Fruit fly (Drosophila melanogaster): ENCODE data around the gene CG15213.

Gene CG15213

DNA sequence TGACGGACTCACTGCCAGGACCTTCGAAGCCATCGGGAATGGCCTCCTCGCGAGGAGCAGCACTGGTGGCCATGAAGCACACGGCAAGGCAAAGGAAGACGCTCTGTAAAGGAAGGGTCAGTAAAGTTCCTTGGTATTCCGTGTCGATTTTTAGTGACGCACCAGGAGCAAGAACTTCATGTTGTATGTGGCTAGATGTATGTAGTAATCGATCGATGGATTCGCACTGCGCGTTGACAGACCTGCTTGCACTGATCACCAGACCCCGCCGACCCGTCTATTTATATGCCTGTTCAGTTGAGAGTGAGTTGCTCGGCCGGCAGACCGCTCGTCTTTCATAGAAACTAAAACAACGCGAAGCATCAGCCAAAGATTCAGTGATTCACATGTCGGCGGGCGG, at the start of gene CG15213:
Gene CG15213, minus strand, starts transcription at position 255 of the 400 bp plus-strand sequence.
- TF ChIP-seq CG17801 (GFP tag; optimal IDR thresholded peaks at IDR 0.05; ENCODE audit: partially characterized antibody): no peak

DNA sequence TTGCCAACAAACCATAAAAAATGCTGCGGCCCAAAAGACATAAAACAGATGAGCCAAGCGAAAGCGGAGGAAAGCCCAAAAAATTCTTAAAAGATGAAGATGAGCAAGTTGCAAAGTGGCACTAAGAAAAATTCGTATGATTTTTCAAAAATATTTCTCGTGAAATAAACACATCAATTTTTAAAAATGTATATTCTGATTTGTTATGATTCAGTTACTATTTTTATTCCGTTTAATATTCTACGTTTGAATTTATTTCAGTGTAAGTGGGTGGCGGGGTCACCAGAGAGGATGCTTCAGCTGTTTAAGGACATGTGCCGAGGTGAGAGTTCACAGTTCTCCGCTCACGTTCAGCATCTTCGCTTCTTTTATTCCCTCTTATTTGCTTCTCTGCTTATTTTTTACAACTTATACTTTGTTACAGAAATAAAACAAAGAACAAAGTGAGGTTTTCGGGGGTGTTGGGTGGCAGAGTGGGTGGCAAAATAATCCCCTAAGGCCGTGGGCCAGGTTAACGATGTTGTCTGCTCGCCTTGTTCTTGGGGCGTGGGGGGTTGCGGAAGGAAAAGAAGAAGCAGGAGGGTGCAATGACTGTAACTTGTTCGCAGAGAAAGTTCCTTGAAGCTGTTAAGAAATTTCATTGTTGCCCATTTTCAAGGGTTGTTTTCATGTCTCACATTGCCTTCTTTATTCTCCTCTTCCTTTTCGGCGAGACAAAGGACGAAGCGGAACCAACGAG, 49.4 kb upstream of the CG15213 start:
- TF ChIP-seq CG17801 (GFP tag; optimal IDR thresholded peaks at IDR 0.05; ENCODE audit: partially characterized antibody): no peak

dm6 chr3L:5180968-5181612, 48.1 kb upstream of the CG15213 start:
- TF ChIP-seq CG17801 (GFP tag; optimal IDR thresholded peaks at IDR 0.05; ENCODE audit: partially characterized antibody): no peak

DNA sequence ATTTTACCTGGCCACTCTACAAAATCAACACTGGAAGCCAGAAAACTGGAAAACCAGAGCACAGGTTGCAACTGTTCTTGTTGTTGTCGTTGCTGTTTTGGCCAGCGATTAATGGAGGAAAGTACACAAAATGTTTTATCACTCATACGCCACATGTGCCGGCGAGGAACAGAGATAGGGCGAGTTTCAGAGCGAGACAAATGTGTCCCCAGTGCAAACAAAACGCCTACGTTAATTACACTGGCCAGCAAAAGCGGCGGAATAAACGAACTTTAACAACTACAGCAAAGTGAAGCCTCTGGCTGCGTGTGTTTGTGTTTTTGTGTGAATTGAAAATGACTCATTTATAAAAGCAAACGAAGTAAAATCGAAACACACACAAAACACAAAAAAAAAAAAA, 47.2 kb upstream of the CG15213 start:
- TF ChIP-seq CG17801 (GFP tag; optimal IDR thresholded peaks at IDR 0.05; ENCODE audit: partially characterized antibody): peak; percentile 44

DNA sequence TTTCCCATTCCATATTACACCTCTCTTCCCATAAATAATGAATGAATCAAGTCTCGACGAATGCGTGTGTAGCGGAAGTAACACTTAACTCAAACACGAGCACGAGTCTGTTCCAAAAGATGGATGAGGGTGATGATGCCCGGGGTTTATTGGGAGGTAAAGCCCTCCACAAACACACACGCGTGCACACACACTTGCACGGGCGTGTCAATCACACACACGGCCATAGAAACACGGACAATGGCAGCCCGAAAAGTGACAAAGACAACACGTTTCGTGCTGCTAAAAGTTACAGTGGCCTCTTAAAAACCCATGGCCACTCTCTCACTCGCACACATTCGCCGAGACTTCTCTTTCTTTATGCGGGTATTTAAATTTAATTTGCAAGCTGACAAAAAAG, 45.9 kb upstream of the CG15213 start:
- TF ChIP-seq CG17801 (GFP tag; optimal IDR thresholded peaks at IDR 0.05; ENCODE audit: partially characterized antibody): no peak

DNA sequence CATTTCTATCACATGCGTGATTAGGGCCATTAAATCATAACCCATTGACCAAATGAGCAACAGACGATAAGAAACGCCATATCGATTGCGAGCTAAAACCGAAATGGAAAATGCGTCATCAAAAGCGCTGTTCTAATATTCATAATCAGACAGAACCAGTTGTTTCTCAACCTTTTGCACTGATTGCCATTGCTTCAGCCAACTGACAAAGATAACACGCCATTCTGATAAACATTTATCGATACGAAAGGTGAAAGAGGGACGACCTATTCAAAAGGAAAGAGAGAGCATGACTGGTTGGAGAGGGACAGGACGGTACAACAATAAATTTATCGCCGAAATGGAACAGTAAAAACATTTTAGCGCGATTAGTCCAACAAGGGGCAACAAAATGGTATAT, 43.8 kb upstream of the CG15213 start:
- no peak for TF ChIP-seq CG17801 (GFP tag; optimal IDR thresholded peaks at IDR 0.05; ENCODE audit: partially characterized antibody)

- TF ChIP-seq CG17801 (GFP tag; optimal IDR thresholded peaks at IDR 0.05; ENCODE audit: partially characterized antibody): no peak
Measured at dm6 chr3L:5176071-5176470, 43.1 kb upstream of the CG15213 start.

dm6 chr3L:5172470-5172869, 39.5 kb upstream of the CG15213 start:
- TF ChIP-seq CG17801 (GFP tag; optimal IDR thresholded peaks at IDR 0.05; ENCODE audit: partially characterized antibody): peak; percentile 65

DNA sequence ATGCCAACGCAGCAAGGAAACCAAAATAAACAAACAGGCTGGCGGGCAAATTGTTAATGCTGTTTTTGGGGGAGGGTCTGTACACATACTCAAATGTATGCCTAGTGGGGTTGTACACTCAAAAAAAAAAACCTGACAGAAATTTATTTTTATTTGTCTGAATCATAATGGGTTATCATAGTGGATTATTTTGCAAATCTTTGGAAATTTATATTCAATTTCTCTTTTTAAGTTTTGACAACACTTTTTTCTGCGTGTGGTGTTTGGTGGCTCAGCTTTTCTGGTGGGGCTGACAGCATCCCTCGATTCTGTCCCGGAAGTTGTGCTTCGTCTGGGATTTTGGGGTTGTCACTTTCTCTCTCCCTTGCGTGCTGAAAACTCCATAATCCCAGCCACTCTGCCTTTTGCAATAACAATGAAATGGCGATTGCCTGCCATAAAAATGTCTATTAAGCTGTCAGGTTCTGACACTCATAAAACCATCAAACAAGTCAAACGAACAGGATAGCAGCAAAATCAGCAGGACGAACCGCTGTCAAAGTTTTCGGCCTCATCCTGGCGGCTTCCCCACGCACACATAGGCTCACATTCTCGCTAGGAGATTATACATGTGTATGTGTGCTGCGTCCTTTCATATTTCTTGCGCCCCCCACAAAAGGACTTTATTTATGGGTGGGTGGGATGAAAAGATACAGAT, 22.0 kb upstream of the CG15213 start:
- no peak for TF ChIP-seq CG17801 (GFP tag; optimal IDR thresholded peaks at IDR 0.05; ENCODE audit: partially characterized antibody)

DNA sequence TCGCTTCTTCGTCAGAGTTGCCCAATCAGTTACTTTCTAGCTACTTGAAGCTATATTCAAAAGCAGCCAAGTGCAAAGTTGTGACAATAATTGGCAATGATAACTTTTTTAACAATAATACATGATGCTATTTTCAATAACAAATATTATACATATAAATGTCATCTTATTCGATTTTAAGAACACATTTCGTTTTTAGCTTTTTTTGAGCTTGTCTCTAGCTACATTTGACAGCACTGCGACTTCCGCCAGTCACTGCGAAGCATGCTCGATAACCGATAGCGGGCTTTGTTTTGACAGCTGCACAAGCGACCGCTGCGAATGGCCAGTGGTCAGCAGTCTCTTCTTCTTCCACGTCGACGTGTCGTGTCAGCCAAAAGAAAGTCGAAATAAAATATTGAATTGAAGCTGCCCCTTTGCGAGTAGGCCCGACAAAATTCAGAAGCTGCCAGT, 19.4 kb upstream of the CG15213 start, which contains the start of the genes Gen and Srp54k:
Gene Gen, minus strand, starts transcription at position 23 of the 453 bp plus-strand sequence.
Gene Srp54k, plus strand, starts transcription at position 325 of the 453 bp plus-strand sequence.
- no peak for TF ChIP-seq CG17801 (GFP tag; optimal IDR thresholded peaks at IDR 0.05; ENCODE audit: partially characterized antibody)

DNA sequence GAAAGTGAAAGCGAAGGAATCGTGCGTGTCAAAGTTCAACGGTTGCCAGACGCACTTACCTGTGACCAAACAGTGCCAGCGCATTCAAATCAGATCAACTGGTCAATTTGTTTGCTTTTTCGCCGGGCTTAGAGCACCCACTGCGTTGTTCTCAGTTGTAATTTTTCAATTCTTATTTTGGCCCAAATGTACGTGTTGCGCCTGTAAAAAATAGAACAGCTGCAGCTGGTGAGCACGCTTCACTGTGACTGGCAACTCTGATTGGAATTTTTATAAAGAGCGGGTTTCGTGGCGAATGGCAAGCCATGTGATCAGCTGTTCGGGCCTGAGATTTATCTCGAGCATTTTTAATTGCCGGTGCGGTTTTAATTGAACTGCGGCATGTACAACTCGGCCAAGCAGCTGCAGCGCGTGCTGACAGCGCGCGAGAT, 12.8 kb upstream of the CG15213 start, which contains the start of the genes Fitm and AlaRS-m:
Gene Fitm, minus strand, starts transcription at position 250 of the 431 bp plus-strand sequence.
Gene AlaRS-m, plus strand, starts transcription at position 285 of the 431 bp plus-strand sequence.
- TF ChIP-seq CG17801 (GFP tag; optimal IDR thresholded peaks at IDR 0.05; ENCODE audit: partially characterized antibody): peak; percentile 35

DNA sequence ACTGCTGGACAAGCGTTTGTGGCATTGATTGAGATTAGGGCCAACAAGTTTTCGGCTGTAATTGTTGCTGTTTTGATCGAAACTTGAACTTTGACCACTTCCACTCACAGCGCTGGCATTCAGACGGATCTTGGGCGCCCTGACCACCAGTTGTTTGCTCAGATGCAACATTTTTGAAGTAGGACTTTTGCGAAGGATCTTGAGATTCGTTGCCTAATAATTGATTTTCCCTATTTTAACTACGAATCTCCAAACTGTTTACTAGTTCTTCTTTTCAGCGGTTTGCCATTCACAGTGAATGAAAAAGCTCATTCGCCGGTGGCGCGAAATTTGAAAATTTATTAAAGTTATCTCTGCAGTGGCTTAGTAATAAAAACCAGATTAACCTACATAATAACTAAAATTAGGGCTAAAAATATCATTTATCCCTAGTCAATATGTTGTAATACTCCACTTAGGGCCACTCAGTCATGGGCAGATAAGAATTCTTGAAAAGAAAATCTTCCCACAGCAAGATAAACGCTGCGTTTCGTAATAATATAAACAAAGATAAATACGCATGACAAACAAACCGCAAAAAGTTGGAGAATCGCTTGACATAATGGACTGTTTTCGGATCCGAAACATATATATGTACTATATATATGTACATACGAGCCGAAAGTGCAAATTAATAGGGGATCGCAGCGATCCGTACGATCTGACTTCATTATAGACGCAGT, 8.5 kb upstream of the CG15213 start, which contains the start of the genes Dhrs4 and Gdap1:
Gene Dhrs4, minus strand, starts transcription at position 267 of the 722 bp plus-strand sequence.
Gene Gdap1, plus strand, starts transcription at position 574 of the 722 bp plus-strand sequence.
- peak; percentile 30 for TF ChIP-seq CG17801 (GFP tag; optimal IDR thresholded peaks at IDR 0.05; ENCODE audit: partially characterized antibody)

DNA sequence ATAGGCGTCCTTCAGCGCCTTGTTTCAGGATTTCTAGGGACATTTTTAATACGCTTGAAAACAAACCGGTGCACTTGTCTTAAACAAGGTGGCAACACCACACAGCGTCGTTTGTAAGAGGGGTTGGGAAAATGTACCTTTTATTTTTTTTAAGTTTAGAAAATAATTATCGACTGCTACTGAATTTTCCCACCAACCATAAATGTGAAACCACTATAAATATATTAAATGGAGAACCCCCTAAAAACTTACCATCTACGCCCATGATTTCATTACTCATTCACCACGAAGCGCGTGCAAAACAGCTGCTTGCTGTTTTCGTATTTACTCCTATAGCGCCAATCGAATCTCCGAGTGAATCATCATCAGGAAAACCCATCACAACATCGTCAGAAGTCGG, 6.3 kb upstream of the CG15213 start, which contains the start of the genes Tcs5 and CHMP2B:
Gene Tcs5, minus strand, starts transcription at position 84 of the 400 bp plus-strand sequence.
Gene CHMP2B, plus strand, starts transcription at position 308 of the 400 bp plus-strand sequence.
- TF ChIP-seq CG17801 (GFP tag; optimal IDR thresholded peaks at IDR 0.05; ENCODE audit: partially characterized antibody): peak; percentile 100

dm6 chr3L:5136123-5136522, 3.1 kb upstream of the CG15213 start, which contains the start of the genes CG10674 and CG4611:
CG10674 (minus strand) TSS chr3L:5136292.
CG4611 (plus strand) TSS chr3L:5136376.
- TF ChIP-seq CG17801 (GFP tag; optimal IDR thresholded peaks at IDR 0.05; ENCODE audit: partially characterized antibody): no peak

Measured in ovary, adult (tissue).